Fruit fly (Drosophila melanogaster) Kc167 (cell line): Measurements from ENCODE around the gene CG43312.

Experiments used
- Myc ChIP-seq: fragments of >200 bp; optimal IDR thresholded peaks from 2 replicates; lab custom pipeline; 2017; ENCODE audit warnings: missing external identifiers
- Sin3A ChIP-seq: fragments of >200 bp; optimal IDR thresholded peaks from 2 replicates; lab custom pipeline; 2018; ENCODE audit warnings: missing external identifiers
- h ChIP-seq: fragments of >200 bp; optimal IDR thresholded peaks from 3 replicates; lab custom pipeline; 2018; ENCODE audit warnings: missing external identifiers
- insv ChIP-seq: fragments of >200 bp; optimal IDR thresholded peaks from 3 replicates; lab custom pipeline; 2018; ENCODE audit warnings: missing external identifiers
- psq ChIP-seq: fragments of >200 bp; optimal IDR thresholded peaks from 2 replicates; lab custom pipeline; 2017; ENCODE audit warnings: missing external identifiers
- ttk ChIP-seq: sonication (Bioruptor generic); optimal IDR thresholded peaks from 2 replicates; lab custom pipeline; 2017; ENCODE audit warnings: missing external identifiers

The CG43312 gene

DNA sequence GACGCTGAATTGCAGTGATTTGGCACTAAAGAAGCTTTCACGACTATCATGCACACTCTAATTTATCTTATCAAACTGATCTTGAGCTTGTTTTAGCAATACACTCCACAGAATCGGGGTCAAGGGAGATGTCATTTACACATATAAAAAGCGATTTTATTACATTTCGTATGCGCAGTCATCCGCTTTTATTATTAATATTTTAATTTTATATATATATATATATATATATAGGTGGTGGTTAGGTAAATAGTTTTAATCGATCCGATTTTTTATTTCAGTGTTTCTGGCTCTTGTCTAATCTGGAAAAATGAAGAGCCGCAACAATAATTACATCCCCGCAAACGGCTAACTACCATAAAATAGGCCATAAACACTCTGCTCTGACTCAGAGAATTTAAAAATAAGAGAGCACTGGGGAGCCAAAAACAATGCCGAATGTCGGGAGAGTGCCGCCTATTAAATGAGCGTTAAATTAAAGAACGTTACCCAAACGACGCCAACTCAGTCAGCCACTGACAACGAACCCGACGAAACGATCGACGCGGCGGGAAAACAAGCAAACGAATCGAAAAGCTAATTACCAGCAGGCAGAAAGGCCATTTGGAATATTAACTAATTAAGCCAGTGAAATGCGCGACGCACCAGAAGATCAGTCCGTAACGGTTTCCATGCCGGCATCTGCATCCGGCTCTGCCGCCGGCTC is 29.7 kb upstream of the CG43312 start:
- TF ChIP-seq h (lab: Kevin White, UChicago) (no peak), insv (lab: Kevin White, UChicago) (no peak), Sin3A (no peak), Myc (lab: Kevin White, UChicago) (no peak), psq (lab: Kevin White, UChicago) (no peak), ttk (lab: Kevin White, UChicago) (no peak)

DNA sequence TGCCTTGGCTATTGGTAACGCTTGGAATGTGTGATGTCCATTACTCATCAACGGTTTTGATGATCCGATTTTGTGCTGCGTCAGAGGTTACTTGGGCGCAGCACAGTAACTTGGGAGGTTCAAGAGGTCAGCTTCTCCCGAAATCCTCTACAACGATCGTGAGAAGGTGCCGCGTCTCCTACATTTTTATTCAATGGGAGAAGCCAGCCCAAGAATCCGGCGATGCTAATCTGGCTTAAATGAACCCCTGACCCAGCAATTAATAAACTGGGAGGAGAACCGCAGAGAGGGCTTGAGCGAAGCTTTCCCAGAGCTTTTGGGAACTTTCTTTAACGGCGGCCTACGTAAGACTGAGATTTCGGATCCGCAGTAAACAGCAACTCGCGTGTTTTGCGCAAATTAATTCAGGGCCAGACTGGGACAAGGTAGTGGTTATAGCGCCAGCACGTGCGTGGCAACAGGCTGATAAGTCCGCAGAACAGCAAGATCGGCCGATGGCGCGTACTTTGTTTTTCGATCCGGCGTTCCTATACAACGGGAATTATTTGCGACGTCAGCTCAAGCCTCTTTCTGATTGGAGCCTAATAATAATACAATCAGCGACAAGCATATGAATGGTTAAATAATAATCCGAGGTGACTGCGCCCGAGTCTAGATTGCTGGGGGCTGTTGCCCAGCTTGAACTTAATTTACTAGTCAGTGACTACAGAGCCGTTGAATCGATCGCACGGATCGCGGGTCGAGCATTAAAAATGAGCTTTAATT is 27.1 kb upstream of the CG43312 start, which contains the start of gene CG11425:
Gene CG11425, plus strand, starts transcription at position 715 of the 765 bp plus-strand sequence.
- TF ChIP-seq Myc (lab: Kevin White, UChicago), result no peak
- TF ChIP-seq psq (lab: Kevin White, UChicago), result no peak
- TF ChIP-seq insv (lab: Kevin White, UChicago), result no peak
- TF ChIP-seq Sin3A, result no peak
- no peak for TF ChIP-seq ttk (lab: Kevin White, UChicago)
- no peak for TF ChIP-seq h (lab: Kevin White, UChicago)

DNA sequence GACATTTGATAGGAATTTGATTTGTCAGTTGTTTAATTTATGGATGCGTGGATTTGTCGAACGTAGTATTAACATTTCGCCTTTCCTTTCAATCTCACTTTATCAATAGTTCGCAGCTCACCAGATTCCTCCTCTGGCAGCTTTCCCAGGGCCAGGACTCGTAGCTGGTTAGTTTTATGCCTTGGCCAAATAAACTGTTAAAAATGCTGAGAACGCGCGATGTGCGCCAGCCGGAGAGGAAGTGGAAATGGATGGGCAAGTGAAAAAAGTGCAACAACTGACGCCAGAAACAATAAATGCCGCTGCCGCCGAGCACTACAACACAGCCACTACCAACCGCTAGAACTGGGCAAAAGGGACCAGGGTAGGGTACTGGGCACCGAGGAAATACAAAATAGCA is 17.9 kb upstream of the CG43312 start:
- TF ChIP-seq Sin3A (no peak), ttk (lab: Kevin White, UChicago) (no peak), h (lab: Kevin White, UChicago) (no peak), Myc (lab: Kevin White, UChicago) (no peak), insv (lab: Kevin White, UChicago) (no peak), psq (lab: Kevin White, UChicago) (no peak)

DNA sequence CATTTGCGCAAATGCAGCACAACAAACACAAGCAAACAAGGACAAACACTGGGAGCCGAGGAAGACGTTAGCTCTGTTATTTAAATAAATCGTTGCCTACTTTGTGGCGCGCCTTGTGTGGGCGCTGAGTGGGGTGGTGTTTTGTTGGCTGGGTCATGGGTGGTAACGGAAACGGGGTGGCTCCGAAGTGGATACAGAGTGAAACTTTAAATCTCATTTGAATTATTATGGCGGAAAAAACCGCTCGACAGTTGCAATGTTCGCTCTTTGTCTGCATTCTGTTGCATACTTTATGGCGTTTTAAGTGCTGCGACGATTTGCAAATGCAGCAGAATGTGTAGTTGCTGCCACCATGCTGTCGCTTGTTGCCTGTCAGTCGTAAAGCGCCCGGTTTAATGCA is 3.8 kb upstream of the CG43312 start:
- no peak for TF ChIP-seq h (lab: Kevin White, UChicago)
- no peak for TF ChIP-seq Sin3A
- no peak for TF ChIP-seq psq (lab: Kevin White, UChicago)
- no peak for TF ChIP-seq Myc (lab: Kevin White, UChicago)
- no peak for TF ChIP-seq insv (lab: Kevin White, UChicago)
- TF ChIP-seq ttk (lab: Kevin White, UChicago), result no peak

dm6 chr3L:22503730-22504129 is 2.3 kb downstream of the CG43312 start, which contains the start of gene CG43331:
CG43331 (minus strand) TSS chr3L:22503830.
- TF ChIP-seq psq (lab: Kevin White, UChicago) (no peak), ttk (lab: Kevin White, UChicago) (no peak), h (lab: Kevin White, UChicago) (no peak), insv (lab: Kevin White, UChicago) (no peak), Myc (lab: Kevin White, UChicago) (no peak), Sin3A (no peak)

dm6 chr3L:22504323-22504722 is 2.9 kb downstream of the CG43312 start, which contains the start of gene CG43330:
CG43330 (minus strand) TSS chr3L:22504423.
- no peak for TF ChIP-seq Myc (lab: Kevin White, UChicago)
- no peak for TF ChIP-seq psq (lab: Kevin White, UChicago)
- TF ChIP-seq h (lab: Kevin White, UChicago), result no peak
- TF ChIP-seq ttk (lab: Kevin White, UChicago), result no peak
- TF ChIP-seq insv (lab: Kevin White, UChicago), result no peak
- TF ChIP-seq Sin3A, result no peak

DNA sequence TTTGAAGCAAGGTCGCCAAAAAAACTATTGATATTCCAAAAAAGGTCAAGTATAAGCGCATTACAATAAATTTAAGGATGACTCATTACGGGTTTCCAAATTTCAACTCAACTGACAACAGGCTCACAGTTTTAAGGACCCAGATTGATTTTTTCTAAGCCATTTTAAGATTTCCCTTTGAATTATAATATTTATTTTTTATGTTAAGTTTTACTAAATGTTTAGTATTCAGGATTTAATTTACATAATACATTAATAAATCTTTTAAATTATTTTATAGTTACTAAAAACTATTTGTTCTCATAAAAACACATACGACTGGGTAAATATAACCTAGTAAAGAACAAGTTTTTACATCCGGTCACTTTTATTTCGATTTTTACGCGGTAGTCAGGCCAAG is 3.7 kb downstream of the CG43312 start, which contains the start of gene CG43329:
Gene CG43329, minus strand, starts transcription at position 101 of the 400 bp plus-strand sequence.
- TF ChIP-seq Myc (lab: Kevin White, UChicago) (no peak), insv (lab: Kevin White, UChicago) (no peak), Sin3A (no peak), psq (lab: Kevin White, UChicago) (no peak), ttk (lab: Kevin White, UChicago) (no peak), h (lab: Kevin White, UChicago) (no peak)

DNA sequence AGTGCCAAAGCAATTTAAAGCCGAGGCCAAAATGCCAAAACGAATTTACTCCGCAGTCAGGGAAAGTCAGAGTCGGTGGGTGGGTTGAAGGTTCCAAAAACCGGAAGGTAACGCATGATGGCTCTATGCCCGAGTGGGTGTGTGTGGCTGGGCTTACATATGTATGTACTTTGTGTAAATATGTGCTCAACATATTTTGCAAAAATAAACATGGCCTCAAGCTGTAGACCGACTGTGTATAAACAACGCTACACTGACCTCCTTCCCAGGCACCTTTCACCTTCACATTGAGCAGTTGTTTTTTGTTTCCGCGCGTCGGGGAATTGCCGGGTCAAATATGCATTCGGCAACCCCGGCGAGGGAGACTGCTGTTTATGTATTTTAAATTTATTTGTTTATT is 18.6 kb downstream of the CG43312 start:
- TF ChIP-seq h (lab: Kevin White, UChicago) (no peak), ttk (lab: Kevin White, UChicago) (no peak), Sin3A (no peak), Myc (lab: Kevin White, UChicago) (no peak), insv (lab: Kevin White, UChicago) (no peak), psq (lab: Kevin White, UChicago) (no peak)

dm6 chr3L:22548137-22548536 is 46.7 kb downstream of the CG43312 start, which contains the start of gene CG11404:
CG11404 (plus strand) TSS chr3L:22548437.
- TF ChIP-seq h (lab: Kevin White, UChicago), result no peak
- no peak for TF ChIP-seq Sin3A
- no peak for TF ChIP-seq psq (lab: Kevin White, UChicago)
- TF ChIP-seq Myc (lab: Kevin White, UChicago), result no peak
- no peak for TF ChIP-seq ttk (lab: Kevin White, UChicago)
- TF ChIP-seq insv (lab: Kevin White, UChicago), result no peak

dm6 chr3L:22549926-22550325 is 48.5 kb downstream of the CG43312 start, which contains the start of gene Trxr2:
Trxr2 (plus strand) TSS chr3L:22550226.
- no peak for TF ChIP-seq psq (lab: Kevin White, UChicago)
- no peak for TF ChIP-seq insv (lab: Kevin White, UChicago)
- TF ChIP-seq Sin3A, result no peak
- TF ChIP-seq Myc (lab: Kevin White, UChicago), result no peak
- TF ChIP-seq ttk (lab: Kevin White, UChicago), result no peak
- TF ChIP-seq h (lab: Kevin White, UChicago), result no peak
